Fruit fly (Drosophila melanogaster) whole organism, embryonic: ENCODE results near the gene COX5B.

ENCODE experiments used
- ATbp ChIP-seq: fragments of 200-800 bp; sonication (Bioruptor generic); optimal IDR thresholded peaks from 2 replicates; lab custom pipeline; 2017; ENCODE audit warnings: missing biosample characterization, mild to moderate bottlenecking, missing genetic modification characterization, missing genetic modification reagents
- Asciz ChIP-seq: fragments of 200-800 bp; sonication (Bioruptor generic); optimal IDR thresholded peaks from 2 replicates; lab custom pipeline; 2017; ENCODE audit warnings: missing biosample characterization, mild to moderate bottlenecking, missing genetic modification characterization, missing genetic modification reagents
- BEAF-32 ChIP-seq: fragments of 200-800 bp; sonication (Bioruptor generic); optimal IDR thresholded peaks from 3 replicates; lab custom pipeline; 2017; ENCODE audit warnings: missing biosample characterization, missing genetic modification characterization, mild to moderate bottlenecking, moderate library complexity, missing genetic modification reagents
- CG10462 ChIP-seq: fragments of 200-800 bp; sonication (Bioruptor generic); optimal IDR thresholded peaks from 2 replicates; lab custom pipeline; 2016; ENCODE audit warnings: missing biosample characterization, missing genetic modification characterization
- CG10565 ChIP-seq: fragments of 200-800 bp; sonication (Bioruptor generic); optimal IDR thresholded peaks from 3 replicates; lab custom pipeline; 2016; ENCODE audit warnings: missing biosample characterization, mild to moderate bottlenecking, missing genetic modification characterization
- CG10959 ChIP-seq: fragments of 200-800 bp; sonication (Bioruptor generic); IDR thresholded peaks from 2 replicates; pipeline ENCODE4 v1.3.6; 2022; ENCODE audit warnings: missing biosample characterization, missing genetic modification characterization
- CG11085 ChIP-seq: fragments of 200-800 bp; sonication (Bioruptor generic); IDR thresholded peaks from 2 replicates; pipeline ENCODE4 v1.3.6; 2022; ENCODE audit warnings: missing biosample characterization, missing genetic modification characterization
- CG12659 ChIP-seq: fragments of 200-800 bp; sonication (Bioruptor generic); optimal IDR thresholded peaks from 3 replicates; lab custom pipeline; 2017; ENCODE audit warnings: mild to moderate bottlenecking, missing biosample characterization, missing genetic modification reagents, missing genetic modification characterization
- CG18599 ChIP-seq: fragments of 200-800 bp; sonication (Bioruptor generic); optimal IDR thresholded peaks from 3 replicates; lab custom pipeline; 2017; ENCODE audit warnings: missing biosample characterization, missing genetic modification characterization, mild to moderate bottlenecking, moderate library complexity, missing genetic modification reagents
- CG30431 ChIP-seq: fragments of 200-800 bp; sonication (Bioruptor generic); optimal IDR thresholded peaks from 2 replicates; lab custom pipeline; 2017; ENCODE audit warnings: missing biosample characterization, missing genetic modification characterization
- CG3407 ChIP-seq: fragments of 200-800 bp; sonication (Bioruptor generic); optimal IDR thresholded peaks from 2 replicates; lab custom pipeline; 2018; ENCODE audit warnings: missing biosample characterization, mild to moderate bottlenecking, missing genetic modification characterization
- CG34376 ChIP-seq: fragments of 200-800 bp; sonication (Bioruptor generic); optimal IDR thresholded peaks from 2 replicates; lab custom pipeline; 2018; ENCODE audit warnings: missing biosample characterization, mild to moderate bottlenecking, missing genetic modification characterization
- CG6683 ChIP-seq: fragments of 200-800 bp; sonication (Bioruptor generic); optimal IDR thresholded peaks from 2 replicates; lab custom pipeline; 2017; ENCODE audit warnings: missing biosample characterization, mild to moderate bottlenecking, missing genetic modification characterization, missing genetic modification reagents
- CG7357 ChIP-seq: fragments of 200-800 bp; sonication (Bioruptor generic); IDR thresholded peaks from 3 replicates; pipeline ENCODE4 v1.3.6; 2022; ENCODE audit warnings: missing biosample characterization, missing genetic modification characterization
- CG7928 ChIP-seq: fragments of 200-800 bp; sonication (Bioruptor generic); optimal IDR thresholded peaks from 2 replicates; lab custom pipeline; 2017; ENCODE audit warnings: missing biosample characterization, mild to moderate bottlenecking, missing genetic modification characterization
- CG7987 ChIP-seq: fragments of 200-800 bp; sonication (Bioruptor generic); optimal IDR thresholded peaks from 2 replicates; lab custom pipeline; 2018; ENCODE audit warnings: missing biosample characterization, mild to moderate bottlenecking, missing genetic modification characterization, moderate library complexity
- CG9215 ChIP-seq: fragments of 200-800 bp; sonication (Bioruptor generic); IDR thresholded peaks from 2 replicates; pipeline ENCODE4 v1.3.6; 2022; ENCODE audit warnings: missing biosample characterization, missing genetic modification characterization
- CG9932 ChIP-seq: fragments of 200-800 bp; sonication (Bioruptor generic); IDR thresholded peaks from 2 replicates; pipeline ENCODE4 v1.3.6; 2022; ENCODE audit warnings: missing biosample characterization, missing genetic modification characterization
- CTCF ChIP-seq: fragments of 200-800 bp; sonication (Bioruptor generic); optimal IDR thresholded peaks from 2 replicates; lab custom pipeline; 2017; ENCODE audit warnings: missing biosample characterization, mild to moderate bottlenecking, missing genetic modification characterization, moderate library complexity
- Chrac-16 ChIP-seq: fragments of 200-800 bp; sonication (Bioruptor generic); optimal IDR thresholded peaks from 3 replicates; lab custom pipeline; 2016; ENCODE audit warnings: missing biosample characterization, missing genetic modification characterization
- CoRest ChIP-seq: fragments of 200-800 bp; sonication (Bioruptor generic); optimal IDR thresholded peaks from 3 replicates; lab custom pipeline; 2018; ENCODE audit warnings: missing biosample characterization, mild to moderate bottlenecking, missing genetic modification characterization, moderate library complexity
- Doc3 ChIP-seq: fragments of 200-800 bp; sonication (Bioruptor generic); IDR thresholded peaks from 3 replicates; pipeline ENCODE4 v1.3.6; 2022; ENCODE audit warnings: missing biosample characterization, missing genetic modification characterization; ENCODE audit not compliant: partially characterized antibody
- Hr51 ChIP-seq, 2 experiments: fragments of 200-800 bp; sonication (Bioruptor generic); optimal IDR thresholded peaks; 2 replicates in 1 of 2; 3 replicates in 1 of 2; lab custom pipeline; 2016 to 2018; ENCODE audit warnings: missing biosample characterization in 2 of 2, missing genetic modification characterization in 2 of 2, mild to moderate bottlenecking in 1 of 2, moderate library complexity in 1 of 2
- Poxn ChIP-seq: fragments of 200-800 bp; sonication (Bioruptor generic); IDR thresholded peaks from 2 replicates; pipeline ENCODE4 v1.3.6; 2022; ENCODE audit warnings: missing biosample characterization, missing genetic modification characterization
- Ravus ChIP-seq: fragments of 200-800 bp; sonication (Bioruptor generic); IDR thresholded peaks from 2 replicates; pipeline ENCODE4 v1.3.6; 2022; ENCODE audit warnings: missing biosample characterization, missing genetic modification characterization
- Sry-β ChIP-seq: fragments of 200-800 bp; sonication (Bioruptor generic); optimal IDR thresholded peaks from 2 replicates; lab custom pipeline; 2018; ENCODE audit warnings: missing biosample characterization, mild to moderate bottlenecking, missing genetic modification characterization, moderate library complexity
- aop ChIP-seq: fragments of 200-800 bp; sonication (Bioruptor generic); IDR thresholded peaks from 2 replicates; pipeline ENCODE4 v1.3.6; 2022; ENCODE audit warnings: missing biosample characterization, missing genetic modification characterization
- ato ChIP-seq: fragments of 200-800 bp; sonication (Bioruptor generic); IDR thresholded peaks from 2 replicates; pipeline ENCODE4 v1.3.6; 2022; ENCODE audit warnings: missing biosample characterization, missing genetic modification characterization; ENCODE audit not compliant: partially characterized antibody
- bab2 ChIP-seq: fragments of 200-800 bp; sonication (Bioruptor generic); optimal IDR thresholded peaks from 2 replicates; lab custom pipeline; 2016; ENCODE audit warnings: missing biosample characterization, missing genetic modification characterization
- bowl ChIP-seq: fragments of 200-800 bp; sonication (Bioruptor generic); IDR thresholded peaks from 2 replicates; pipeline ENCODE4 v1.3.6; 2022; ENCODE audit warnings: missing biosample characterization, missing genetic modification characterization
- cato ChIP-seq: fragments of 200-800 bp; sonication (Bioruptor generic); optimal IDR thresholded peaks from 2 replicates; lab custom pipeline; 2016; ENCODE audit warnings: missing biosample characterization, missing genetic modification characterization, borderline replicate concordance
- ems ChIP-seq: fragments of 200-800 bp; sonication (Bioruptor generic); optimal IDR thresholded peaks from 3 replicates; lab custom pipeline; 2016; ENCODE audit warnings: missing biosample characterization, missing genetic modification characterization
- eve ChIP-seq, 2 experiments: fragments of >200 bp; optimal IDR thresholded peaks; 2 replicates each; lab custom pipeline; 2017; ENCODE audit warnings: missing biosample characterization in 2 of 2, missing genetic modification characterization in 2 of 2
- fu2 ChIP-seq: fragments of 200-800 bp; sonication (Bioruptor generic); optimal IDR thresholded peaks from 2 replicates; lab custom pipeline; 2016; ENCODE audit warnings: missing biosample characterization, missing genetic modification characterization
- gce ChIP-seq: fragments of 200-800 bp; sonication (Bioruptor generic); IDR thresholded peaks from 3 replicates; pipeline ENCODE4 v1.3.6; 2022; ENCODE audit warnings: missing biosample characterization, missing genetic modification characterization
- inv ChIP-seq: fragments of 200-800 bp; sonication (Bioruptor generic); IDR thresholded peaks from 2 replicates; pipeline ENCODE4 v1.3.6; 2022; ENCODE audit warnings: missing biosample characterization, missing genetic modification characterization; ENCODE audit not compliant: partially characterized antibody
- luna ChIP-seq: fragments of 200-800 bp; sonication (Bioruptor generic); optimal IDR thresholded peaks from 2 replicates; lab custom pipeline; 2016; ENCODE audit warnings: missing biosample characterization, missing genetic modification characterization
- onecut ChIP-seq: fragments of 200-800 bp; sonication (Bioruptor generic); IDR thresholded peaks from 2 replicates; pipeline ENCODE4 v1.3.6; 2022; ENCODE audit warnings: missing biosample characterization, missing genetic modification characterization
- p53 ChIP-seq: fragments of 200-800 bp; sonication (Bioruptor generic); optimal IDR thresholded peaks from 2 replicates; lab custom pipeline; 2016; ENCODE audit warnings: missing biosample characterization, missing genetic modification characterization
- pros ChIP-seq: fragments of 200-800 bp; sonication (Bioruptor generic); optimal IDR thresholded peaks from 3 replicates; lab custom pipeline; 2019; ENCODE audit warnings: missing biosample characterization, mild to moderate bottlenecking, missing genetic modification characterization, moderate library complexity
- pzg ChIP-seq: fragments of 200-800 bp; sonication (Bioruptor generic); optimal IDR thresholded peaks from 3 replicates; lab custom pipeline; 2018; ENCODE audit warnings: missing biosample characterization, mild to moderate bottlenecking, missing genetic modification characterization, moderate library complexity
- ranshi ChIP-seq: fragments of 200-800 bp; sonication (Bioruptor generic); IDR thresholded peaks from 2 replicates; pipeline ENCODE4 v1.3.6; 2022; ENCODE audit warnings: missing biosample characterization, missing genetic modification characterization
- run ChIP-seq: fragments of 200-800 bp; sonication (Bioruptor generic); optimal IDR thresholded peaks from 3 replicates; lab custom pipeline; 2018; ENCODE audit warnings: missing biosample characterization, mild to moderate bottlenecking, missing genetic modification characterization
- sisA ChIP-seq: fragments of 200-800 bp; sonication (Bioruptor generic); IDR thresholded peaks from 2 replicates; pipeline ENCODE4 v1.3.6; 2022; ENCODE audit warnings: missing biosample characterization, missing genetic modification characterization
- so ChIP-seq: fragments of 200-800 bp; sonication (Bioruptor generic); IDR thresholded peaks from 3 replicates; pipeline ENCODE4 v1.3.6; 2022; ENCODE audit warnings: missing biosample characterization, missing genetic modification characterization
- tll ChIP-seq, 2 experiments: fragments of 200-800 bp in 1 of 2; fragments of >200 bp in 1 of 2; sonication (Bioruptor generic) in 1 of 2; optimal IDR thresholded peaks; 2 replicates each; lab custom pipeline; 2017 to 2019; ENCODE audit warnings: missing biosample characterization in 2 of 2, missing genetic modification characterization in 2 of 2, mild to moderate bottlenecking in 1 of 2, moderate library complexity in 1 of 2
- trem ChIP-seq: fragments of 200-800 bp; optimal IDR thresholded peaks from 3 replicates; lab custom pipeline; 2019; ENCODE audit warnings: missing biosample characterization, mild to moderate bottlenecking, missing genetic modification characterization, moderate library complexity
- ttk ChIP-seq: fragments of 200-800 bp; sonication (Bioruptor generic); IDR thresholded peaks from 2 replicates; pipeline ENCODE4 v2.1.2; 2022; ENCODE audit warnings: missing biosample characterization, missing genetic modification characterization

COX5B gene

dm6 chr2L:6557429-6558384, at the start of gene COX5B, which contains the start of gene IFT52 (continued):
- TF ChIP-seq CoRest (peak; percentile 68), CG7357 (GFP tag; lab: Robert Waterston, UW) (peak; percentile 57; the same call in 1 of the 3 replicates), CG3407 (no peak), onecut (GFP tag; lab: Robert Waterston, UW) (peak; percentile 57), CG18599 (GFP tag; lab: Kevin White, UChicago) (peak; percentile 36), CG10959 (GFP tag; lab: Robert Waterston, UW) (no peak), CTCF (GFP tag; lab: Kevin White, UChicago) (peak; percentile 96), CG7987 (GFP tag; lab: Kevin White, UChicago) (peak; percentile 57), ranshi (GFP tag; lab: Robert Waterston, UW) (peak; percentile 93), eve (GFP tag; optimal IDR thresholded peaks at IDR 0.05; lab: Kevin White, UChicago) (no peak), CG30431 (GFP tag; lab: Kevin White, UChicago) (peak; percentile 45), Hr51 (GFP tag; optimal IDR thresholded peaks at IDR 0.05; lab: Kevin White, UChicago) (peak; percentile 18 to 60), CG7928 (GFP tag; lab: Kevin White, UChicago) (no peak), Chrac-16 (GFP tag; lab: Kevin White, UChicago) (no peak), CG6683 (GFP tag; lab: Kevin White, UChicago) (peak; percentile 10), CG9215 (peak; percentile 66), aop (GFP tag; lab: Robert Waterston, UW) (no peak), p53 (GFP tag; lab: Kevin White, UChicago) (peak; percentile 52), tll (GFP tag; optimal IDR thresholded peaks at IDR 0.05; lab: Kevin White, UChicago) (no peak), cato (GFP tag; lab: Kevin White, UChicago) (no peak), sisA (GFP tag; lab: Robert Waterston, UW) (peak; percentile 73), CG10462 (no peak), Ravus (GFP tag; lab: Robert Waterston, UW) (no peak), run (tag; lab: Kevin White, UChicago) (no peak), fu2 (no peak), trem (peak; percentile 82), luna (GFP tag; lab: Kevin White, UChicago) (peak; percentile 34), ATbp (GFP tag; lab: Kevin White, UChicago) (no peak), Sry-β (GFP tag; lab: Kevin White, UChicago) (no peak), CG12659 (GFP tag; lab: Kevin White, UChicago) (peak; percentile 83), bab2 (peak; percentile 67), gce (0 out of 3 replicates have a peak, but pooled peaks have one; percentile 28), ato (0 out of 2 replicates have a peak, but pooled peaks have one; percentile 30), Doc3 (GFP tag; lab: Robert Waterston, UW) (peak; percentile 49; the same call in 1 of the 3 replicates), CG34376 (peak; percentile 40), CG9932 (GFP tag; lab: Robert Waterston, UW) (peak; percentile 85), bowl (GFP tag; lab: Robert Waterston, UW) (no peak), CG10565 (peak; percentile 10), pzg (peak; percentile 90), Poxn (no peak), ems (GFP tag; lab: Kevin White, UChicago) (peak; percentile 82), inv (GFP tag; lab: Robert Waterston, UW) (no peak), Asciz (GFP tag; lab: Kevin White, UChicago) (no peak), so (GFP tag; lab: Robert Waterston, UW) (no peak), ttk (GFP tag; lab: Robert Waterston, UW) (peak; percentile 61; the same call in 1 of the 2 replicates), BEAF-32 (peak; percentile 62), pros (no peak), CG11085 (GFP tag; lab: Robert Waterston, UW) (peak; percentile 82)
